Worm (Caenorhabditis elegans) whole organism, midembryonic: ENCODE measurements around the gene W04E12.5.

Experiments used
- T22C8.4 ChIP-seq: fragments of 200-800 bp; sonication (Bioruptor generic); IDR thresholded peaks from 2 replicates; pipeline ENCODE4 v1.3.6; 2022; ENCODE audit warnings: missing genetic modification characterization, missing compliant biosample characterization
- cog-1 ChIP-seq: sonication (generic microtip); optimal IDR thresholded peaks from 2 replicates; lab custom pipeline; 2016; ENCODE audit warnings: missing genetic modification characterization, missing compliant biosample characterization
- flt-1 ChIP-seq: fragments of 200-800 bp; sonication (Bioruptor generic); IDR thresholded peaks from 2 replicates; pipeline ENCODE4 v1.3.6; 2022; ENCODE audit warnings: missing genetic modification characterization, missing compliant biosample characterization
- klf-2 ChIP-seq: fragments of 200-800 bp; sonication (Bioruptor generic); conservative IDR thresholded peaks from 2 replicates; pipeline ENCODE4 v1.3.6; 2022; ENCODE audit warnings: missing genetic modification reagents, missing genetic modification characterization, missing compliant biosample characterization
- med-1 ChIP-seq: sonication (generic microtip); optimal IDR thresholded peaks from 2 replicates; lab custom pipeline; 2017; ENCODE audit warnings: missing genetic modification characterization, mild to moderate bottlenecking, missing compliant biosample characterization, antibody characterized with exemption, missing genetic modification reagents; ENCODE audit not compliant: insufficient read depth
- ref-1 ChIP-seq: fragments of 200-800 bp; sonication (Bioruptor generic); conservative IDR thresholded peaks from 2 replicates; pipeline ENCODE4 v1.3.6; 2022; ENCODE audit warnings: missing genetic modification reagents, missing genetic modification characterization, missing compliant biosample characterization
- tab-1 ChIP-seq: fragments of 200-800 bp; sonication (Bioruptor generic); IDR thresholded peaks from 2 replicates; pipeline ENCODE4 v1.3.6; 2022; ENCODE audit warnings: missing genetic modification characterization, missing compliant biosample characterization
- ztf-23 ChIP-seq: fragments of 200-800 bp; sonication (Bioruptor generic); IDR thresholded peaks from 2 replicates; pipeline ENCODE4 v1.3.6; 2022; ENCODE audit warnings: missing genetic modification reagents, missing genetic modification characterization, missing compliant biosample characterization
- ztf-29 ChIP-seq: fragments of 200-800 bp; sonication (Bioruptor generic); IDR thresholded peaks from 2 replicates; pipeline ENCODE4 v1.3.6; 2022; ENCODE audit warnings: missing genetic modification reagents, missing genetic modification characterization, missing compliant biosample characterization

- TF ChIP-seq tab-1 (GFP tag; lab: Robert Waterston, UW), result no peak
- TF ChIP-seq ztf-23 (GFP tag; lab: Robert Waterston, UW), result no peak
- no peak for TF ChIP-seq cog-1
- TF ChIP-seq klf-2, result no peak
- TF ChIP-seq med-1, result no peak
- TF ChIP-seq flt-1 (GFP tag; lab: Robert Waterston, UW), result no peak
- no peak for TF ChIP-seq T22C8.4 (GFP tag; lab: Robert Waterston, UW)
- no peak for TF ChIP-seq ref-1 (GFP tag; lab: Robert Waterston, UW)
- TF ChIP-seq ztf-29 (GFP tag; lab: Robert Waterston, UW), result no peak
Observed at ce11 chrV:19759282-19759681, 13.3 kb downstream of the W04E12.5 start.
